Fruit fly (Drosophila melanogaster) whole organism, pupa: Measurements from ENCODE around the gene Cdk1.

Experiments
- CG10348 ChIP-seq: fragments of 200-800 bp; sonication (Bioruptor generic); IDR thresholded peaks from 2 replicates; pipeline ENCODE4 v1.3.6; 2022; ENCODE audit warnings: missing biosample characterization, missing genetic modification characterization
- D1 ChIP-seq: fragments of 200-800 bp; sonication (Bioruptor generic); optimal IDR thresholded peaks from 2 replicates; lab custom pipeline; 2018; ENCODE audit warnings: missing biosample characterization, mild to moderate bottlenecking, missing genetic modification characterization, moderate library complexity
- Pif1B ChIP-seq: fragments of 200-800 bp; sonication (Bioruptor generic); optimal IDR thresholded peaks from 3 replicates; lab custom pipeline; 2016; ENCODE audit warnings: missing biosample characterization, missing genetic modification characterization

dm6 chr2L:10339212-10339721, 46.8 kb downstream of the Cdk1 start, which contains the start of gene SamDC:
- TF ChIP-seq Pif1B (GFP tag; lab: Kevin White, UChicago) (no peak), D1 (tag; lab: Kevin White, UChicago) (no peak), CG10348 (GFP tag; lab: Robert Waterston, UW) (no peak)
